Fruit fly (Drosophila melanogaster): ENCODE data around the gene sun.

Gene sun

dm6 chrX:15889780-15890608, 40.9 kb upstream of the sun start, which contains the start of the genes MSBP and CG15916 (continued):
- peak; percentile 11 for TF ChIP-seq Met (GFP tag; optimal IDR thresholded peaks at IDR 0.05)
- peak; percentile 37 for TF ChIP-seq acj6 (GFP tag; optimal IDR thresholded peaks at IDR 0.05)
- TF ChIP-seq CG10631 (GFP tag; optimal IDR thresholded peaks at IDR 0.05), result peak; percentile 41
- TF ChIP-seq Sox14 (GFP tag; optimal IDR thresholded peaks at IDR 0.05), result no peak
- TF ChIP-seq pdm3 (GFP tag; optimal IDR thresholded peaks at IDR 0.05), result peak; percentile 49
- TF ChIP-seq CG6163 (GFP tag; IDR thresholded peaks at IDR 0.05), result no peak
- TF ChIP-seq CG34406 (GFP tag; optimal IDR thresholded peaks at IDR 0.05), result peak; percentile 18
- no peak for TF ChIP-seq CG6792 (GFP tag; optimal IDR thresholded peaks at IDR 0.05)
- TF ChIP-seq vri (GFP tag; optimal IDR thresholded peaks at IDR 0.05), result no peak
- no peak for TF ChIP-seq CG16779 (tag; optimal IDR thresholded peaks at IDR 0.05)
- TF ChIP-seq dsx (GFP tag; optimal IDR thresholded peaks at IDR 0.05; ENCODE audit: poor library complexity, severe bottlenecking), result no peak
- TF ChIP-seq Hr39 (GFP tag; optimal IDR thresholded peaks at IDR 0.05), result peak; percentile 15
- peak; percentile 44 for TF ChIP-seq CG4318 (GFP tag; optimal IDR thresholded peaks at IDR 0.05)
- peak; percentile 54 for TF ChIP-seq OdsH (GFP tag; optimal IDR thresholded peaks at IDR 0.05)
- TF ChIP-seq Eip78C (GFP tag), result peak; percentile 77
- TF ChIP-seq CG11902 (GFP tag; optimal IDR thresholded peaks at IDR 0.05), result peak; percentile 12
- TF ChIP-seq Hr38 (GFP tag; optimal IDR thresholded peaks at IDR 0.05), result no peak
- no peak for TF ChIP-seq Ets21C (GFP tag; optimal IDR thresholded peaks at IDR 0.05)
- no peak for TF ChIP-seq CG9139 (GFP tag; optimal IDR thresholded peaks at IDR 0.05)

dm6 chrX:15888763-15889162, 39.7 kb upstream of the sun start:
- TF ChIP-seq pdm3 (GFP tag; optimal IDR thresholded peaks at IDR 0.05) (no peak), net (GFP tag; optimal IDR thresholded peaks at IDR 0.05) (no peak), Sox14 (GFP tag; optimal IDR thresholded peaks at IDR 0.05) (no peak), CG4318 (GFP tag; optimal IDR thresholded peaks at IDR 0.05) (no peak), CG16779 (tag; optimal IDR thresholded peaks at IDR 0.05) (no peak), CG7368 (GFP tag; optimal IDR thresholded peaks at IDR 0.05) (no peak), CG3032 (tag; optimal IDR thresholded peaks at IDR 0.05) (no peak), Met (GFP tag; optimal IDR thresholded peaks at IDR 0.05) (no peak), fd85E (GFP tag; optimal IDR thresholded peaks at IDR 0.05) (no peak), OdsH (GFP tag; optimal IDR thresholded peaks at IDR 0.05) (no peak), vri (GFP tag; optimal IDR thresholded peaks at IDR 0.05) (no peak), lz (GFP tag; optimal IDR thresholded peaks at IDR 0.05) (no peak), esn (GFP tag; optimal IDR thresholded peaks at IDR 0.05) (no peak), CG6792 (GFP tag; optimal IDR thresholded peaks at IDR 0.05) (no peak), fd59A (GFP tag; optimal IDR thresholded peaks at IDR 0.05) (no peak)

- TF ChIP-seq net (GFP tag; optimal IDR thresholded peaks at IDR 0.05) (no peak), CG9139 (GFP tag; optimal IDR thresholded peaks at IDR 0.05) (no peak), Hr4 (GFP tag; optimal IDR thresholded peaks at IDR 0.05) (no peak), CG10669 (GFP tag; optimal IDR thresholded peaks at IDR 0.05) (no peak), pdm3 (GFP tag; optimal IDR thresholded peaks at IDR 0.05) (no peak), Hr39 (GFP tag; optimal IDR thresholded peaks at IDR 0.05) (peak; percentile 6), OdsH (GFP tag; optimal IDR thresholded peaks at IDR 0.05) (no peak), Sox14 (GFP tag; optimal IDR thresholded peaks at IDR 0.05) (peak; percentile 12), Smox (GFP tag; optimal IDR thresholded peaks at IDR 0.05) (no peak), Eip78C (GFP tag) (peak; percentile 61), Sox15 (GFP tag; optimal IDR thresholded peaks at IDR 0.05) (no peak), CG11294 (GFP tag; IDR thresholded peaks at IDR 0.05) (no peak), salr (GFP tag; optimal IDR thresholded peaks at IDR 0.05) (no peak), spab (GFP tag; optimal IDR thresholded peaks at IDR 0.05) (no peak), CG31627 (GFP tag; optimal IDR thresholded peaks at IDR 0.05) (peak; percentile 0)
Observed at dm6 chrX:15887247-15887616, 38.2 kb upstream of the sun start, which contains the start of gene tay. Gene tay, minus strand, starts transcription at chrX:15887311.

Measured in whole organism, prepupa.